Fruit fly (Drosophila melanogaster) whole organism, embryonic: ENCODE data around the gene Best4.
A peak's percentile ranks its signal among the peaks of the same experiment; 100 is the strongest.

Experiments
- Antp ChIP-seq: fragments of 200-800 bp; sonication (Bioruptor generic); optimal IDR thresholded peaks from 3 replicates; lab custom pipeline; 2016; ENCODE audit warnings: missing biosample characterization, missing genetic modification characterization
- CG10147 ChIP-seq: fragments of 200-800 bp; sonication (Bioruptor generic); optimal IDR thresholded peaks from 2 replicates; lab custom pipeline; 2019; ENCODE audit warnings: missing biosample characterization, mild to moderate bottlenecking, missing genetic modification characterization, moderate library complexity
- CG10209 ChIP-seq: fragments of 200-800 bp; sonication (Bioruptor generic); optimal IDR thresholded peaks from 3 replicates; lab custom pipeline; 2017; ENCODE audit warnings: missing biosample characterization, mild to moderate bottlenecking, missing genetic modification characterization, missing genetic modification reagents
- CG10274 ChIP-seq: fragments of 200-800 bp; sonication (Bioruptor generic); optimal IDR thresholded peaks from 3 replicates; lab custom pipeline; 2017; ENCODE audit warnings: missing biosample characterization, mild to moderate bottlenecking, missing genetic modification characterization
- CG10462 ChIP-seq: fragments of 200-800 bp; sonication (Bioruptor generic); optimal IDR thresholded peaks from 2 replicates; lab custom pipeline; 2016; ENCODE audit warnings: missing biosample characterization, missing genetic modification characterization
- CG10959 ChIP-seq: fragments of 200-800 bp; sonication (Bioruptor generic); IDR thresholded peaks from 2 replicates; pipeline ENCODE4 v1.3.6; 2022; ENCODE audit warnings: missing biosample characterization, missing genetic modification characterization
- CG10979 ChIP-seq: fragments of 200-800 bp; sonication (Bioruptor generic); optimal IDR thresholded peaks from 2 replicates; lab custom pipeline; 2018; ENCODE audit warnings: missing biosample characterization, mild to moderate bottlenecking, missing genetic modification characterization, moderate library complexity
- CG11504 ChIP-seq: fragments of 200-800 bp; sonication (Bioruptor generic); optimal IDR thresholded peaks from 3 replicates; lab custom pipeline; 2019; ENCODE audit warnings: missing biosample characterization, mild to moderate bottlenecking, missing genetic modification characterization, moderate library complexity
- CG15269 ChIP-seq: fragments of 200-800 bp; sonication (Bioruptor generic); optimal IDR thresholded peaks from 2 replicates; lab custom pipeline; 2018; ENCODE audit warnings: missing biosample characterization, mild to moderate bottlenecking, missing genetic modification characterization, moderate library complexity
- CG15696 ChIP-seq: fragments of 200-800 bp; sonication (Bioruptor generic); optimal IDR thresholded peaks from 2 replicates; lab custom pipeline; 2019; ENCODE audit warnings: missing biosample characterization, mild to moderate bottlenecking, missing genetic modification characterization, moderate library complexity
- CG17328 ChIP-seq: fragments of 200-800 bp; sonication (Bioruptor generic); IDR thresholded peaks from 2 replicates; pipeline ENCODE4 v1.3.6; 2022; ENCODE audit warnings: missing biosample characterization, missing genetic modification characterization
- CG17568 ChIP-seq: fragments of 200-800 bp; sonication (Bioruptor generic); optimal IDR thresholded peaks from 2 replicates; lab custom pipeline; 2018; ENCODE audit warnings: missing biosample characterization, mild to moderate bottlenecking, missing genetic modification characterization, moderate library complexity
- CG1832 ChIP-seq: fragments of 200-800 bp; sonication (Bioruptor generic); optimal IDR thresholded peaks from 2 replicates; lab custom pipeline; 2017; ENCODE audit warnings: missing biosample characterization, mild to moderate bottlenecking, missing genetic modification characterization, inconsistent platforms
- CG18599 ChIP-seq: fragments of 200-800 bp; sonication (Bioruptor generic); optimal IDR thresholded peaks from 3 replicates; lab custom pipeline; 2017; ENCODE audit warnings: missing biosample characterization, missing genetic modification characterization, mild to moderate bottlenecking, moderate library complexity, missing genetic modification reagents
- CG2875 ChIP-seq: fragments of 200-800 bp; sonication (Bioruptor generic); optimal IDR thresholded peaks from 2 replicates; lab custom pipeline; 2017; ENCODE audit warnings: missing biosample characterization, mild to moderate bottlenecking, missing genetic modification characterization, missing genetic modification reagents
- CG3281 ChIP-seq: fragments of 200-800 bp; sonication (Bioruptor generic); optimal IDR thresholded peaks from 3 replicates; lab custom pipeline; 2017; ENCODE audit warnings: missing biosample characterization, mild to moderate bottlenecking, missing genetic modification characterization
- CG42726 ChIP-seq: fragments of 200-800 bp; sonication (Bioruptor generic); IDR thresholded peaks from 2 replicates; pipeline ENCODE4 v1.3.6; 2022; ENCODE audit warnings: missing biosample characterization, missing genetic modification characterization; ENCODE audit not compliant: partially characterized antibody
- CG6765 ChIP-seq: fragments of 200-800 bp; sonication (Bioruptor generic); optimal IDR thresholded peaks from 3 replicates; lab custom pipeline; 2017; ENCODE audit warnings: missing biosample characterization, mild to moderate bottlenecking, missing genetic modification characterization
- CG7839 ChIP-seq: fragments of 200-800 bp; sonication (Bioruptor generic); optimal IDR thresholded peaks from 3 replicates; lab custom pipeline; 2018; ENCODE audit warnings: missing biosample characterization, mild to moderate bottlenecking, missing genetic modification characterization, moderate library complexity
- CG8924 ChIP-seq: fragments of 200-800 bp; optimal IDR thresholded peaks from 3 replicates; lab custom pipeline; 2019; ENCODE audit warnings: missing biosample characterization, mild to moderate bottlenecking, missing genetic modification characterization, moderate library complexity
- CG9609 ChIP-seq: fragments of 200-800 bp; sonication (Bioruptor generic); optimal IDR thresholded peaks from 3 replicates; lab custom pipeline; 2016; ENCODE audit warnings: missing biosample characterization, missing genetic modification characterization
- CG9797 ChIP-seq: fragments of 200-800 bp; sonication (Bioruptor generic); optimal IDR thresholded peaks from 3 replicates; lab custom pipeline; 2018; ENCODE audit warnings: missing biosample characterization, mild to moderate bottlenecking, missing genetic modification characterization
- CkIIα-i1 ChIP-seq: fragments of 200-800 bp; sonication (Bioruptor generic); IDR thresholded peaks from 2 replicates; pipeline ENCODE4 v1.3.6; 2022; ENCODE audit warnings: missing biosample characterization, missing genetic modification characterization
- ERR ChIP-seq: fragments of 200-800 bp; sonication (Bioruptor generic); optimal IDR thresholded peaks from 2 replicates; lab custom pipeline; 2016; ENCODE audit warnings: missing biosample characterization, missing genetic modification characterization
- Fer1 ChIP-seq: fragments of 200-800 bp; sonication (Bioruptor generic); optimal IDR thresholded peaks from 2 replicates; lab custom pipeline; 2017; ENCODE audit warnings: missing biosample characterization, mild to moderate bottlenecking, missing genetic modification characterization
- Hr3 ChIP-seq: fragments of 200-800 bp; sonication (Bioruptor generic); optimal IDR thresholded peaks from 3 replicates; lab custom pipeline; 2016; ENCODE audit warnings: missing biosample characterization, missing genetic modification characterization
- Jarid2 ChIP-seq: fragments of 200-800 bp; sonication (Bioruptor generic); optimal IDR thresholded peaks from 3 replicates; lab custom pipeline; 2017; ENCODE audit warnings: mild to moderate bottlenecking, missing biosample characterization, missing genetic modification reagents, missing genetic modification characterization
- MESR4 ChIP-seq: fragments of 200-800 bp; sonication (Bioruptor generic); optimal IDR thresholded peaks from 2 replicates; lab custom pipeline; 2018; ENCODE audit warnings: missing biosample characterization, mild to moderate bottlenecking, missing genetic modification characterization, moderate library complexity
- NFAT ChIP-seq: fragments of 200-800 bp; sonication (Bioruptor generic); IDR thresholded peaks from 2 replicates; pipeline ENCODE4 v1.3.6; 2022; ENCODE audit warnings: missing biosample characterization, missing genetic modification characterization
- Nf-YA ChIP-seq: fragments of 200-800 bp; sonication (Bioruptor generic); IDR thresholded peaks from 2 replicates; pipeline ENCODE4 v1.3.6; 2022; ENCODE audit warnings: missing biosample characterization, missing genetic modification characterization
- Stat92E ChIP-seq, 3 experiments: fragments of >200 bp in 2 of 3; fragments of 200-800 bp in 1 of 3; sonication (Bioruptor generic) in 1 of 3; optimal IDR thresholded peaks; 2 replicates each; lab custom pipeline; 2017 to 2019; ENCODE audit warnings: missing biosample characterization in 3 of 3, missing genetic modification characterization in 3 of 3, mild to moderate bottlenecking in 1 of 3, moderate library complexity in 1 of 3
- Trl ChIP-seq, 3 experiments: fragments of >200 bp in 2 of 3; fragments of 200-800 bp in 1 of 3; sonication (Bioruptor generic) in 1 of 3; optimal IDR thresholded peaks; 2 replicates in 1 of 3; 3 replicates in 2 of 3; lab custom pipeline; 2016 to 2017; ENCODE audit warnings: missing biosample characterization in 1 of 3, missing genetic modification characterization in 1 of 3
- Usf ChIP-seq: fragments of 200-800 bp; sonication (Bioruptor generic); optimal IDR thresholded peaks from 2 replicates; lab custom pipeline; 2017; ENCODE audit warnings: missing genotype, missing biosample characterization, missing genetic modification characterization
- Vsx1 ChIP-seq: fragments of 200-800 bp; sonication (Bioruptor generic); optimal IDR thresholded peaks from 2 replicates; lab custom pipeline; 2017; ENCODE audit warnings: missing biosample characterization, mild to moderate bottlenecking, missing genetic modification characterization, missing genetic modification reagents
- Xrp1 ChIP-seq: fragments of 200-800 bp; sonication (Bioruptor generic); IDR thresholded peaks from 2 replicates; pipeline ENCODE4 v1.3.6; 2022; ENCODE audit warnings: missing biosample characterization, missing genetic modification characterization
- cad ChIP-seq: fragments of >200 bp; optimal IDR thresholded peaks from 2 replicates; lab custom pipeline; 2017; ENCODE audit warnings: missing biosample characterization, missing genetic modification characterization
- eve ChIP-seq, 2 experiments: fragments of >200 bp; optimal IDR thresholded peaks; 2 replicates each; lab custom pipeline; 2017; ENCODE audit warnings: missing biosample characterization in 2 of 2, missing genetic modification characterization in 2 of 2
- fd3F ChIP-seq: fragments of 200-800 bp; sonication (Bioruptor generic); optimal IDR thresholded peaks from 2 replicates; lab custom pipeline; 2018; ENCODE audit warnings: missing biosample characterization, mild to moderate bottlenecking, missing genetic modification characterization, moderate library complexity
- fd96Cb ChIP-seq: fragments of 200-800 bp; sonication (Bioruptor generic); optimal IDR thresholded peaks from 2 replicates; lab custom pipeline; 2018; ENCODE audit warnings: missing biosample characterization, mild to moderate bottlenecking, missing genetic modification characterization, moderate library complexity
- lmd ChIP-seq: fragments of 200-800 bp; sonication (Bioruptor generic); IDR thresholded peaks from 2 replicates; pipeline ENCODE4 v1.3.6; 2022; ENCODE audit warnings: missing biosample characterization, missing genetic modification characterization
- nmo ChIP-seq: fragments of 200-800 bp; sonication (Bioruptor generic); optimal IDR thresholded peaks from 2 replicates; lab custom pipeline; 2018; ENCODE audit warnings: missing biosample characterization, mild to moderate bottlenecking, missing genetic modification characterization, moderate library complexity
- odd ChIP-seq: fragments of 200-800 bp; sonication (Bioruptor generic); optimal IDR thresholded peaks from 2 replicates; lab custom pipeline; 2017; ENCODE audit warnings: missing biosample characterization, mild to moderate bottlenecking, missing genetic modification characterization
- slbo ChIP-seq: fragments of 200-800 bp; sonication (Bioruptor generic); IDR thresholded peaks from 2 replicates; pipeline ENCODE4 v1.3.6; 2022; ENCODE audit warnings: missing biosample characterization, missing genetic modification characterization
- so ChIP-seq: fragments of 200-800 bp; sonication (Bioruptor generic); IDR thresholded peaks from 3 replicates; pipeline ENCODE4 v1.3.6; 2022; ENCODE audit warnings: missing biosample characterization, missing genetic modification characterization
- tap ChIP-seq: fragments of 200-800 bp; optimal IDR thresholded peaks from 3 replicates; lab custom pipeline; 2019; ENCODE audit warnings: missing biosample characterization, mild to moderate bottlenecking, missing genetic modification characterization, moderate library complexity
- twi ChIP-seq: fragments of 200-800 bp; optimal IDR thresholded peaks from 2 replicates; lab custom pipeline; 2019; ENCODE audit warnings: missing biosample characterization, mild to moderate bottlenecking, missing genetic modification characterization, moderate library complexity
- usp ChIP-seq: fragments of >200 bp; optimal IDR thresholded peaks from 2 replicates; lab custom pipeline; 2017; ENCODE audit warnings: missing biosample characterization, missing genetic modification characterization
- vvl ChIP-seq: fragments of 200-800 bp; sonication (Bioruptor generic); IDR thresholded peaks from 2 replicates; pipeline ENCODE4 v1.3.6; 2022; ENCODE audit warnings: missing biosample characterization, missing genetic modification characterization

The Best4 gene

dm6 chr3L:15275469-15276153 is 23.1 kb upstream of the Best4 start (continued):
- TF ChIP-seq Trl (optimal IDR thresholded peaks at IDR 0.05; lab: Kevin White, UChicago) (no peak), Trl (GFP tag; optimal IDR thresholded peaks at IDR 0.05; lab: Kevin White, UChicago) (no peak), CG3281 (peak; percentile 37), CG18599 (GFP tag; lab: Kevin White, UChicago) (peak; percentile 55), CG17568 (GFP tag; lab: Kevin White, UChicago) (no peak), MESR4 (no peak), Antp (GFP tag; lab: Kevin White, UChicago) (no peak), CG1832 (GFP tag; lab: Kevin White, UChicago) (no peak), CG9797 (no peak), CkIIα-i1 (no peak), CG10209 (GFP tag; lab: Kevin White, UChicago) (peak; percentile 5), NFAT (no peak), CG15269 (tag; lab: Kevin White, UChicago) (peak; percentile 52), Vsx1 (GFP tag; lab: Kevin White, UChicago) (peak; percentile 3), Hr3 (GFP tag; lab: Kevin White, UChicago) (peak; percentile 22), CG10462 (no peak), nmo (GFP tag; lab: Kevin White, UChicago) (peak; percentile 52), CG42726 (GFP tag; lab: Robert Waterston, UW) (no peak), CG10959 (GFP tag; lab: Robert Waterston, UW) (no peak), cad (GFP tag; lab: Kevin White, UChicago) (no peak), fd3F (no peak), fd96Cb (tag; lab: Kevin White, UChicago) (peak; percentile 42), CG7839 (tag; lab: Kevin White, UChicago) (peak; percentile 65), CG2875 (no peak), CG10147 (GFP tag; lab: Kevin White, UChicago) (peak; percentile 40), CG11504 (tag; lab: Kevin White, UChicago) (peak; percentile 63), CG17328 (GFP tag; lab: Robert Waterston, UW) (no peak), Nf-YA (no peak), CG15696 (no peak), vvl (GFP tag; lab: Robert Waterston, UW) (0 out of 2 replicates have a peak, but pooled peaks have one; percentile 41), CG9609 (no peak), Stat92E (GFP tag; optimal IDR thresholded peaks at IDR 0.05; lab: Kevin White, UChicago) (no peak), lmd (GFP tag; lab: Robert Waterston, UW) (0 out of 2 replicates have a peak, but pooled peaks have one; percentile 10), so (GFP tag; lab: Robert Waterston, UW) (no peak), CG10274 (GFP tag; lab: Kevin White, UChicago) (no peak), CG10979 (tag; lab: Kevin White, UChicago) (peak; percentile 43), eve (GFP tag; optimal IDR thresholded peaks at IDR 0.05; lab: Kevin White, UChicago) (no peak), tap (peak; percentile 33), Fer1 (GFP tag; lab: Kevin White, UChicago) (peak; percentile 31), slbo (GFP tag; lab: Robert Waterston, UW) (0 out of 2 replicates have a peak, but pooled peaks have one; percentile 13), ERR (no peak), Usf (GFP tag; lab: Kevin White, UChicago) (no peak), twi (tag; lab: Kevin White, UChicago) (no peak), CG6765 (GFP tag; lab: Kevin White, UChicago) (no peak), odd (GFP tag; lab: Kevin White, UChicago) (peak; percentile 12), Jarid2 (GFP tag; lab: Kevin White, UChicago) (no peak), usp (GFP tag; lab: Kevin White, UChicago) (no peak), Xrp1 (peak; percentile 45; the same call in 1 of the 2 replicates), CG8924 (tag; lab: Kevin White, UChicago) (peak; percentile 62)
